Worm (Caenorhabditis elegans) whole organism, L2 larva: ENCODE measurements around the gene srbc-76.
"Not testable (repeated sequence)": the region's sequence is repeated elsewhere in the genome, so short reads cannot be mapped to it uniquely, and the experiment has no call there.

Experiments used
- C34F6.9 ChIP-seq: fragments of 150-350 bp; optimal IDR thresholded peaks from 2 replicates; lab custom pipeline; 2014; ENCODE audit warnings: missing biosample characterization, missing genetic modification characterization
- F13H6.1 ChIP-seq: sonication (generic microtip); optimal IDR thresholded peaks from 2 replicates; lab custom pipeline; 2016; ENCODE audit warnings: missing genetic modification characterization, missing compliant biosample characterization
- R02D3.7 ChIP-seq: fragments of 150-350 bp; optimal IDR thresholded peaks from 2 replicates; lab custom pipeline; 2014; ENCODE audit warnings: missing biosample characterization, missing genetic modification characterization
- ZK546.5 ChIP-seq: sonication (generic microtip); optimal IDR thresholded peaks from 2 replicates; lab custom pipeline; 2017; ENCODE audit warnings: missing biosample characterization, missing genetic modification characterization
- aly-2 ChIP-seq: fragments of 150-350 bp; optimal IDR thresholded peaks from 2 replicates; lab custom pipeline; 2014; ENCODE audit warnings: missing biosample characterization, missing genetic modification characterization
- blmp-1 ChIP-seq: sonication (generic microtip); optimal IDR thresholded peaks from 2 replicates; lab custom pipeline; 2017; ENCODE audit warnings: missing genetic modification characterization, mild to moderate bottlenecking, missing compliant biosample characterization, antibody characterized with exemption, moderate library complexity; ENCODE audit not compliant: insufficient read depth
- ceh-16 ChIP-seq: fragments of 150-350 bp; optimal IDR thresholded peaks from 2 replicates; lab custom pipeline; 2014; ENCODE audit warnings: missing biosample characterization, missing genetic modification characterization
- ceh-82 ChIP-seq: fragments of 150-350 bp; optimal IDR thresholded peaks from 2 replicates; lab custom pipeline; 2014; ENCODE audit warnings: missing biosample characterization, missing genetic modification characterization
- dmd-4 ChIP-seq: sonication (generic microtip); optimal IDR thresholded peaks from 2 replicates; lab custom pipeline; 2017; ENCODE audit warnings: missing biosample characterization, missing genetic modification characterization
- egl-27 ChIP-seq: sonication (generic microtip); optimal IDR thresholded peaks from 3 replicates; lab custom pipeline; 2017; ENCODE audit warnings: missing biosample characterization, missing genetic modification reagents, missing genetic modification characterization
- elt-1 ChIP-seq: fragments of 150-350 bp; optimal IDR thresholded peaks from 2 replicates; lab custom pipeline; 2014; ENCODE audit warnings: missing biosample characterization, missing genetic modification characterization
- elt-3 ChIP-seq: sonication (generic microtip); optimal IDR thresholded peaks from 2 replicates; lab custom pipeline; 2017; ENCODE audit warnings: missing biosample characterization, missing genetic modification characterization
- fos-1 ChIP-seq: fragments of 150-350 bp; optimal IDR thresholded peaks from 2 replicates; lab custom pipeline; 2014; ENCODE audit warnings: missing biosample characterization, missing genetic modification characterization
- lin-11 ChIP-seq: fragments of 150-350 bp; sonication (generic microtip); optimal IDR thresholded peaks from 2 replicates; lab custom pipeline; 2014; ENCODE audit warnings: missing biosample characterization, missing genetic modification characterization, inconsistent platforms, mixed read lengths
- lin-13 ChIP-seq: fragments of 150-350 bp; optimal IDR thresholded peaks from 2 replicates; lab custom pipeline; 2014; ENCODE audit warnings: missing biosample characterization, missing genetic modification reagents, missing genetic modification characterization
- lsy-2 ChIP-seq, 2 experiments: fragments of 150-350 bp in 1 of 2; sonication (generic microtip) in 1 of 2; optimal IDR thresholded peaks; 2 replicates each; lab custom pipeline; 2014 to 2017; ENCODE audit warnings: missing biosample characterization in 2 of 2, missing genetic modification characterization in 2 of 2
- mab-5 ChIP-seq: fragments of 150-350 bp; optimal IDR thresholded peaks from 2 replicates; lab custom pipeline; 2014; ENCODE audit warnings: missing biosample characterization, missing genetic modification characterization
- mdl-1 ChIP-seq, 2 experiments: fragments of 150-350 bp in 1 of 2; sonication (generic microtip) in 1 of 2; optimal IDR thresholded peaks; 2 replicates each; lab custom pipeline; 2017; ENCODE audit warnings: missing biosample characterization in 2 of 2, missing genetic modification characterization in 2 of 2
- nhr-10 ChIP-seq: sonication (generic microtip); optimal IDR thresholded peaks from 2 replicates; lab custom pipeline; 2017; ENCODE audit warnings: missing biosample characterization, missing genetic modification characterization
- nhr-11 ChIP-seq: fragments of 150-350 bp; optimal IDR thresholded peaks from 2 replicates; lab custom pipeline; 2014; ENCODE audit warnings: missing biosample characterization, missing genetic modification characterization
- nhr-12 ChIP-seq: fragments of 150-350 bp; optimal IDR thresholded peaks from 2 replicates; lab custom pipeline; 2014; ENCODE audit warnings: missing biosample characterization, missing genetic modification characterization
- nhr-129 ChIP-seq: fragments of 150-350 bp; optimal IDR thresholded peaks from 2 replicates; lab custom pipeline; 2014; ENCODE audit warnings: missing biosample characterization, missing genetic modification characterization
- nhr-237 ChIP-seq: fragments of 150-350 bp; optimal IDR thresholded peaks from 2 replicates; lab custom pipeline; 2014; ENCODE audit warnings: missing biosample characterization, missing genetic modification characterization
- nhr-25 ChIP-seq: fragments of 150-350 bp; sonication (generic microtip); optimal IDR thresholded peaks from 3 replicates; lab custom pipeline; 2014; ENCODE audit warnings: missing biosample characterization, missing genetic modification characterization
- nhr-6 ChIP-seq: fragments of 150-350 bp; optimal IDR thresholded peaks from 2 replicates; lab custom pipeline; 2014; ENCODE audit warnings: missing biosample characterization, missing genetic modification characterization
- nhr-77 ChIP-seq: fragments of 150-350 bp; optimal IDR thresholded peaks from 2 replicates; lab custom pipeline; 2014; ENCODE audit warnings: missing biosample characterization, missing genetic modification characterization
- peb-1 ChIP-seq: fragments of 150-350 bp; optimal IDR thresholded peaks from 2 replicates; lab custom pipeline; 2014; ENCODE audit warnings: missing biosample characterization, missing genetic modification characterization
- sem-4 ChIP-seq: fragments of 150-350 bp; optimal IDR thresholded peaks from 2 replicates; lab custom pipeline; 2014; ENCODE audit warnings: missing biosample characterization, missing genetic modification reagents, missing genetic modification characterization
- sma-3 ChIP-seq: sonication (generic microtip); optimal IDR thresholded peaks from 2 replicates; lab custom pipeline; 2016; ENCODE audit warnings: missing genetic modification reagents, missing genetic modification characterization, missing compliant biosample characterization
- sma-9 ChIP-seq, 2 experiments: fragments of 150-350 bp in 1 of 2; sonication (generic microtip) in 1 of 2; optimal IDR thresholded peaks; 2 replicates each; lab custom pipeline; 2014 to 2016; ENCODE audit warnings: missing genetic modification characterization in 2 of 2, mild to moderate bottlenecking in 1 of 2, missing biosample characterization in 1 of 2, missing compliant biosample characterization in 1 of 2, missing genetic modification reagents in 1 of 2, moderate library complexity in 1 of 2
- snpc-4 ChIP-seq: fragments of 150-350 bp; optimal IDR thresholded peaks from 2 replicates; lab custom pipeline; 2014; ENCODE audit warnings: missing biosample characterization, missing genetic modification characterization
- unc-39 ChIP-seq: fragments of 150-350 bp; optimal IDR thresholded peaks from 2 replicates; lab custom pipeline; 2014; ENCODE audit warnings: missing biosample characterization, missing genetic modification characterization
- unc-55 ChIP-seq: fragments of 150-350 bp; sonication (generic microtip); optimal IDR thresholded peaks from 3 replicates; lab custom pipeline; 2014; ENCODE audit warnings: missing biosample characterization, missing genetic modification reagents, missing genetic modification characterization
- unc-62 ChIP-seq: fragments of 150-350 bp; optimal IDR thresholded peaks from 2 replicates; lab custom pipeline; 2014; ENCODE audit warnings: missing biosample characterization, missing genetic modification reagents, missing genetic modification characterization
- ztf-1 ChIP-seq: fragments of 200-800 bp; sonication (Bioruptor generic); conservative IDR thresholded peaks from 2 replicates; pipeline ENCODE4 v1.3.6; 2022; ENCODE audit warnings: missing genetic modification characterization, missing compliant biosample characterization
- ztf-11 ChIP-seq: sonication (generic microtip); optimal IDR thresholded peaks from 2 replicates; lab custom pipeline; 2017; ENCODE audit warnings: missing biosample characterization, missing genetic modification characterization
- ztf-4 ChIP-seq: fragments of 150-350 bp; optimal IDR thresholded peaks from 2 replicates; lab custom pipeline; 2014; ENCODE audit warnings: missing biosample characterization, missing genetic modification characterization

Gene srbc-76

DNA sequence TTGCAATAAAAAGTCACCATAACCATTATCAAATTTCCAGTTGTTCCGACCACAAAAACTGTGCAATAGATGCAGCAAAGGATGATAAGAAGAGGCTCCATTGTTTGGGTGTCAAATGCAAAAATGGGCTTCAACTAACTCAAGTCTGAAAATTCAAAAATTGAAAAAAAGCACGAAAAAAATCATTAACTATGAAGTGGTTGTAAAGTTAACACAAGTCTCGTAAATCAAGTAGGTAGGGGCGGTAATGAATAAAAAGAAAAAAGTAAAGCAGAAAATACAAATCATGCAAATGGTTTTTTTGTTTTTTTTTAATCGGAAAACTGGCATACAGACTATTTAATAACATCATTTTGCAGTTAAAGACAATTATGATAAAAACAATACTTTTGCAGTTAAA is 4.5 kb downstream of the srbc-76 start, which contains the start of gene srsx-39:
TSS of gene srsx-39 (minus strand) at position 101 of the 400 bp plus-strand sequence.
- not testable (repeated sequence) for TF ChIP-seq lsy-2 (tag; optimal IDR thresholded peaks at IDR 0.05; lab: Kevin White, UChicago); mdl-1 (tag; optimal IDR thresholded peaks at IDR 0.05; lab: Kevin White, UChicago); elt-3

- TF ChIP-seq ceh-16 (tag; lab: Kevin White, UChicago) (no peak), nhr-237 (tag; lab: Kevin White, UChicago) (no peak), nhr-25 (tag; lab: Kevin White, UChicago) (no peak), nhr-10 (tag; lab: Kevin White, UChicago) (no peak), sma-9 (GFP tag; optimal IDR thresholded peaks at IDR 0.05; lab: Kevin White, UChicago) (no peak), sma-9 (tag; optimal IDR thresholded peaks at IDR 0.05; lab: Kevin White, UChicago) (no peak), R02D3.7 (no peak), elt-1 (no peak), mab-5 (tag; lab: Kevin White, UChicago) (no peak)
Observed at ce11 chrV:15259049-15259448, 6.9 kb downstream of the srbc-76 start, which contains the start of gene srsx-37. TSS of gene srsx-37 (minus strand) at chrV:15259149.

- no peak for TF ChIP-seq fos-1 (tag; lab: Kevin White, UChicago)
- TF ChIP-seq ztf-1 (GFP tag; lab: Robert Waterston, UW) = no peak
- no peak for TF ChIP-seq nhr-10 (tag; lab: Kevin White, UChicago)
- TF ChIP-seq F13H6.1 (tag; lab: Kevin White, UChicago) = no peak
- TF ChIP-seq ZK546.5 = no peak
- no peak for TF ChIP-seq lsy-2 (tag; optimal IDR thresholded peaks at IDR 0.05; lab: Kevin White, UChicago)
- TF ChIP-seq ztf-11 (tag; lab: Kevin White, UChicago) = no peak
- TF ChIP-seq nhr-12 = no peak
- no peak for TF ChIP-seq aly-2 (tag; lab: Kevin White, UChicago)
- TF ChIP-seq nhr-237 (tag; lab: Kevin White, UChicago) = no peak
Observed at ce11 chrV:15259904-15260303, 7.7 kb downstream of the srbc-76 start, which contains the start of gene M01B2.8. TSS of gene M01B2.8 (plus strand) at chrV:15260204.

- not testable (repeated sequence) for TF ChIP-seq ztf-4 (tag; lab: Kevin White, UChicago); blmp-1; mab-5 (tag; lab: Kevin White, UChicago)
Observed at ce11 chrV:15262336-15262735, 10.2 kb downstream of the srbc-76 start, which contains the start of gene M01B2.10. TSS of gene M01B2.10 (minus strand) at chrV:15262436.

DNA sequence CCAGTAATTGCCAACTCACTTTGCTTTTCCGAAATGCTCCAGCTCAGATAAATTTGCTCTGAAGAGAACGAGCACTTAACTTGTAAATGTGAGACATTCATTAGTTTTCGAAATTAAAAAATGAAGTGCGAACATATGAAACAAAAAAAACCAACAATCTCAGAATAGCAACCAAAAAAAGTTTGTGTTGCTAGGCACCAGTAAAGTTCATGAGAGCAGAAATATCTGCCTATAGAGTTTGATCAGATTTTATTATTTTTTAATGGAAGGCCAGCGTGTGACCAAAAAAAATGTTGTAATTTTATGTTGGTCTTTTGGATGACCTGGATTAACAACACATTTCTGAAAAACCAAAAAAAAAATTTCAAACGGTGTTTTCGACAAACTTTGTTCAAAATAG is 11.9 kb downstream of the srbc-76 start, which contains the start of gene M01B2.12:
TSS of gene M01B2.12 (minus strand) at position 101 of the 400 bp plus-strand sequence.
- TF ChIP-seq blmp-1 = no peak
- TF ChIP-seq ceh-82 = no peak
- TF ChIP-seq nhr-129 (tag; lab: Kevin White, UChicago) = no peak
- TF ChIP-seq ceh-16 (tag; lab: Kevin White, UChicago) = no peak
- no peak for TF ChIP-seq nhr-25 (tag; lab: Kevin White, UChicago)
- no peak for TF ChIP-seq peb-1 (tag; lab: Kevin White, UChicago)
- no peak for TF ChIP-seq nhr-77 (tag; lab: Kevin White, UChicago)
- no peak for TF ChIP-seq aly-2 (tag; lab: Kevin White, UChicago)
- no peak for TF ChIP-seq elt-1
- no peak for TF ChIP-seq unc-62 (GFP tag; lab: Kevin White, UChicago)
- no peak for TF ChIP-seq elt-3
- no peak for TF ChIP-seq ztf-1 (GFP tag; lab: Robert Waterston, UW)
- no peak for TF ChIP-seq unc-39
- TF ChIP-seq nhr-6 (tag; lab: Kevin White, UChicago) = no peak
- TF ChIP-seq snpc-4 (tag; lab: Kevin White, UChicago) = no peak
- no peak for TF ChIP-seq unc-55
- no peak for TF ChIP-seq dmd-4 (tag; lab: Kevin White, UChicago)
- no peak for TF ChIP-seq egl-27 (tag; lab: Kevin White, UChicago)

ce11 chrV:15265814-15266213 is 13.6 kb downstream of the srbc-76 start, which contains the start of gene M01B2.13:
TSS of gene M01B2.13 (minus strand) at chrV:15265914.
- TF ChIP-seq sma-3 (GFP tag; lab: Kevin White, UChicago) (no peak), nhr-11 (tag; lab: Kevin White, UChicago) (no peak), egl-27 (tag; lab: Kevin White, UChicago) (no peak), ceh-82 (no peak), sem-4 (no peak), nhr-6 (tag; lab: Kevin White, UChicago) (no peak), unc-39 (no peak), R02D3.7 (no peak), lin-11 (tag; lab: Kevin White, UChicago) (no peak), nhr-129 (tag; lab: Kevin White, UChicago) (no peak), C34F6.9 (no peak), nhr-10 (tag; lab: Kevin White, UChicago) (no peak), F13H6.1 (tag; lab: Kevin White, UChicago) (no peak), snpc-4 (tag; lab: Kevin White, UChicago) (no peak), ztf-11 (tag; lab: Kevin White, UChicago) (no peak), peb-1 (tag; lab: Kevin White, UChicago) (no peak), lin-13 (GFP tag; lab: Kevin White, UChicago) (no peak)
